Worm (Caenorhabditis elegans) whole organism, late embryonic: ENCODE data around the gene unc-71.

Experiments used
- K02D7.2 ChIP-seq: sonication (generic microtip); optimal IDR thresholded peaks from 2 replicates; lab custom pipeline; 2017; ENCODE audit warnings: mild to moderate bottlenecking, missing genetic modification characterization, missing compliant biosample characterization
- ceh-48 ChIP-seq: sonication (generic microtip); optimal IDR thresholded peaks from 2 replicates; lab custom pipeline; 2016; ENCODE audit warnings: missing genetic modification characterization, inconsistent platforms, missing compliant biosample characterization
- elt-4 ChIP-seq: sonication (generic microtip); optimal IDR thresholded peaks from 2 replicates; lab custom pipeline; 2016; ENCODE audit warnings: missing genetic modification characterization, missing compliant biosample characterization
- eyg-1 ChIP-seq: sonication (generic microtip); optimal IDR thresholded peaks from 2 replicates; lab custom pipeline; 2016; ENCODE audit warnings: missing genotype, missing genetic modification characterization, missing compliant biosample characterization
- hlh-13 ChIP-seq: fragments of 200-800 bp; sonication (Bioruptor generic); optimal IDR thresholded peaks from 2 replicates; lab custom pipeline; 2018; ENCODE audit warnings: mild to moderate bottlenecking, missing genetic modification characterization, missing compliant biosample characterization
- madf-2 ChIP-seq: sonication (generic microtip); optimal IDR thresholded peaks from 2 replicates; lab custom pipeline; 2017; ENCODE audit warnings: missing genetic modification characterization, missing compliant biosample characterization
- nhr-11 ChIP-seq: fragments of 150-350 bp; optimal IDR thresholded peaks from 2 replicates; lab custom pipeline; 2014; ENCODE audit warnings: missing biosample characterization, missing genetic modification characterization
- pax-1 ChIP-seq: fragments of 150-350 bp; optimal IDR thresholded peaks from 2 replicates; lab custom pipeline; 2014; ENCODE audit warnings: missing biosample characterization, missing genetic modification characterization
- pqm-1 ChIP-seq: sonication (generic microtip); optimal IDR thresholded peaks from 2 replicates; lab custom pipeline; 2016; ENCODE audit warnings: missing genetic modification characterization, missing compliant biosample characterization
- sox-2 ChIP-seq: fragments of 200-800 bp; sonication (Bioruptor generic); IDR thresholded peaks from 2 replicates; pipeline ENCODE4 v1.3.6; 2022; ENCODE audit warnings: missing genetic modification reagents, missing genetic modification characterization, missing compliant biosample characterization
- zip-5 ChIP-seq: sonication (generic microtip); optimal IDR thresholded peaks from 2 replicates; lab custom pipeline; 2016; ENCODE audit warnings: missing genetic modification characterization, missing compliant biosample characterization

ce11 chrIII:12838913-12839366 lies 52.6 kb downstream of the unc-71 start, which contains the start of gene Y37D8A.4:
- TF ChIP-seq hlh-13 (GFP tag; lab: Kevin White, UChicago) (no peak), eyg-1 (tag; lab: Kevin White, UChicago) (no peak), elt-4 (tag; lab: Kevin White, UChicago) (no peak), K02D7.2 (no peak), madf-2 (tag; lab: Kevin White, UChicago) (no peak), pqm-1 (tag; lab: Kevin White, UChicago) (no peak), pax-1 (tag; lab: Kevin White, UChicago) (no peak), zip-5 (no peak), ceh-48 (tag; lab: Kevin White, UChicago) (no peak), sox-2 (GFP tag; lab: Robert Waterston, UW) (no peak), nhr-11 (tag; lab: Kevin White, UChicago) (no peak)
